Worm (Caenorhabditis elegans): Measurements from ENCODE around the gene srr-7.

Gene srr-7

DNA sequence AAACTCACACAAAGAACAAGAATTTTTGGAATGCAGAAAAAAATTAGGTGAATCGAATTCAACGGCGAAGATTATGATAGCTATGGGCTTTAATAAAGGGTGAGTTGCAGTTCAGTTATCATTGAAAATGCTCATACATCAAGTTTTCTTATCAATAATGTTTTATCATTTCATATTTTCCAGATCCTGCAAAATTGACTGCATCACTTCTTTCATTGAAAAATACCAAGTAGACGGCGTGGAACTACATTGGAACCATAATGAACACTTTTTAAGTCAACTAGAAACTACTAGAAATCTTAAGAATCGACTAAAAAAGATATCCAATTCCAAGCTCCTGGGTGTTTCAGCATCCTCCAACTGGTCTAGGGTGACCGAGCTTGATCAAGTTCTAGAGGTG is 15.2 kb downstream of the srr-7 start, which contains the start of gene K08F9.1:
Gene K08F9.1, minus strand, starts transcription at position 101 of the 400 bp plus-strand sequence.
- TF ChIP-seq swsn-7 (tag; optimal IDR thresholded peaks at IDR 0.05) = no peak
- no peak for TF ChIP-seq lin-13 (GFP tag; optimal IDR thresholded peaks at IDR 0.05)
- TF ChIP-seq vab-15 (tag; optimal IDR thresholded peaks at IDR 0.05) = no peak
- no peak for TF ChIP-seq efl-1 (optimal IDR thresholded peaks at IDR 0.05)
- no peak for TF ChIP-seq efl-1 (GFP tag; optimal IDR thresholded peaks at IDR 0.05 in 1 of 2)
- TF ChIP-seq elt-2 (tag; optimal IDR thresholded peaks at IDR 0.05) = no peak
- no peak for TF ChIP-seq elt-3 (tag; optimal IDR thresholded peaks at IDR 0.05)
- TF ChIP-seq nhr-76 (tag; optimal IDR thresholded peaks at IDR 0.05) = no peak

DNA sequence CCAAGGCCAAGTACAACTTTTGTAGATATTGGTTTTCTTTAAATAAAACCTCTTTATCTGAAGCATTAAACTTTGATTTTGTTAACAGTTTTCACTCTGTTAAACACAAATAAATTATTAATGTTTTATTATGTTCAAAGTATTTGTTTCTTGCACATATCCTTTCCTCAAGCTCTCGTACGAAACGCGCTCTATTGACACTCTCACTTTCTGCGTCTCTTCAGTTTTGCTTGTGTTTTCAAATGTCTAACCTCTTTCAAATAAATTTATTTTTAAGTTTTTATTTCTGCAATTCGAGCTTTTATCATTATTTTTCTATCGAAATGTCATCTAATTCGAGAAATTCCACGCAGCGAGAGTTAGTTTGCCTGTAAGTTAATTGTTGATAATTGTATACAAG is 15.7 kb downstream of the srr-7 start, which contains the start of gene K08F9.4:
Gene K08F9.4, plus strand, starts transcription at position 222 of the 400 bp plus-strand sequence.
- peak; percentile 20 for TF ChIP-seq lin-13 (GFP tag; optimal IDR thresholded peaks at IDR 0.05)
- TF ChIP-seq unc-62 (GFP tag; optimal IDR thresholded peaks at IDR 0.05) = no peak
- TF ChIP-seq elt-3 (tag; optimal IDR thresholded peaks at IDR 0.05) = peak in 2 of 6 experiments; percentile 26 to 72
- TF ChIP-seq hlh-4 (tag; optimal IDR thresholded peaks at IDR 0.05) = no peak
- TF ChIP-seq nhr-76 (tag; optimal IDR thresholded peaks at IDR 0.05) = no peak
- no peak for TF ChIP-seq mab-9 (GFP tag; IDR thresholded peaks at IDR 0.05)
- TF ChIP-seq efl-3 (GFP tag; optimal IDR thresholded peaks at IDR 0.05) = no peak
- no peak for TF ChIP-seq sptf-1 (tag; optimal IDR thresholded peaks at IDR 0.05)
- no peak for TF ChIP-seq nhr-19 (GFP tag; conservative IDR thresholded peaks at IDR 0.05)
- TF ChIP-seq snpc-4 (tag; optimal IDR thresholded peaks at IDR 0.05) = peak; percentile 72
- TF ChIP-seq aha-1 (tag; optimal IDR thresholded peaks at IDR 0.05) = no peak
- TF ChIP-seq jun-1 (tag; optimal IDR thresholded peaks at IDR 0.05) = no peak
- TF ChIP-seq hpl-2 (GFP tag; optimal IDR thresholded peaks at IDR 0.05) = no peak
- no peak for TF ChIP-seq dsc-1 (tag; optimal IDR thresholded peaks at IDR 0.05)
- peak; percentile 0 for TF ChIP-seq irx-1 (tag; optimal IDR thresholded peaks at IDR 0.05)
- TF ChIP-seq egl-13 (tag; optimal IDR thresholded peaks at IDR 0.05) = no peak
- TF ChIP-seq fkh-10 (GFP tag; optimal IDR thresholded peaks at IDR 0.05) = no peak
- peak; percentile 50 for TF ChIP-seq tbx-2 (tag; optimal IDR thresholded peaks at IDR 0.05)
- peak; percentile 55 for TF ChIP-seq nhr-237 (tag; optimal IDR thresholded peaks at IDR 0.05)
- TF ChIP-seq snu-23 (GFP tag; optimal IDR thresholded peaks at IDR 0.05) = peak; percentile 79
- no peak for TF ChIP-seq pqm-1 (tag; optimal IDR thresholded peaks at IDR 0.05)
- TF ChIP-seq pax-3 (tag; optimal IDR thresholded peaks at IDR 0.05) = no peak
- TF ChIP-seq lin-14 (GFP tag; optimal IDR thresholded peaks at IDR 0.05) = peak; percentile 81
- peak; percentile 24 to 71 (median 55) for TF ChIP-seq ceh-82 (tag; optimal IDR thresholded peaks at IDR 0.05)
- TF ChIP-seq blmp-1 (tag; optimal IDR thresholded peaks at IDR 0.05) = peak; percentile 100
- TF ChIP-seq unc-86 (tag; optimal IDR thresholded peaks at IDR 0.05) = peak; percentile 38
- TF ChIP-seq alr-1 (tag; optimal IDR thresholded peaks at IDR 0.05; ENCODE audit: borderline replicate concordance) = no peak
- TF ChIP-seq ceh-88 (GFP tag; IDR thresholded peaks at IDR 0.05) = no peak
- TF ChIP-seq ama-1 (optimal IDR thresholded peaks at IDR 0.05) = no peak
- TF ChIP-seq F16B12.6 (tag; optimal IDR thresholded peaks at IDR 0.05) = peak; percentile 38
- TF ChIP-seq nhr-11 (tag; optimal IDR thresholded peaks at IDR 0.05) = no peak
- TF ChIP-seq isw-1 (GFP tag; IDR thresholded peaks at IDR 0.05) = no peak
- TF ChIP-seq dpl-1 (GFP tag; optimal IDR thresholded peaks at IDR 0.05) = peak; percentile 75 to 83 (median 79)
- peak; percentile 2 for TF ChIP-seq vab-15 (tag; optimal IDR thresholded peaks at IDR 0.05)
- no peak for TF ChIP-seq C04F5.9 (tag; optimal IDR thresholded peaks at IDR 0.05)
- TF ChIP-seq nhr-47 (tag; optimal IDR thresholded peaks at IDR 0.05) = peak; percentile 68
- TF ChIP-seq ztf-11 (tag; optimal IDR thresholded peaks at IDR 0.05) = no peak
- TF ChIP-seq ztf-4 (tag; optimal IDR thresholded peaks at IDR 0.05) = no peak
- no peak for TF ChIP-seq nhr-84 (tag; optimal IDR thresholded peaks at IDR 0.05)
- no peak for TF ChIP-seq elt-2 (tag; optimal IDR thresholded peaks at IDR 0.05)
- peak; percentile 70 for TF ChIP-seq skn-1 (tag; optimal IDR thresholded peaks at IDR 0.05)
- peak; percentile 83 for TF ChIP-seq mep-1 (tag; optimal IDR thresholded peaks at IDR 0.05)
- TF ChIP-seq swsn-7 (tag; optimal IDR thresholded peaks at IDR 0.05) = peak; percentile 51
- TF ChIP-seq lsy-2 (tag; optimal IDR thresholded peaks at IDR 0.05) = peak; percentile 75 to 82
- TF ChIP-seq lin-15B (tag; optimal IDR thresholded peaks at IDR 0.05) = peak; percentile 84
- TF ChIP-seq grh-1 (GFP tag; IDR thresholded peaks at IDR 0.05) = peak; percentile 31; the same call in 1 of the 2 replicates
- TF ChIP-seq mdl-1 (tag; optimal IDR thresholded peaks at IDR 0.05) = no peak
- TF ChIP-seq nhr-85 (tag) = peak; percentile 89
- TF ChIP-seq Y116A8C.19 (tag; optimal IDR thresholded peaks at IDR 0.05; ENCODE audit: borderline replicate concordance) = no peak
- TF ChIP-seq unc-130 (tag; optimal IDR thresholded peaks at IDR 0.05) = peak; percentile 70
